Worm (Caenorhabditis elegans): Measurements from ENCODE around the gene F13A2.10.

- TF ChIP-seq ztf-29 (GFP tag; IDR thresholded peaks at IDR 0.05) (no peak), klf-2 (GFP tag; conservative IDR thresholded peaks at IDR 0.05) (no peak), flt-1 (GFP tag; IDR thresholded peaks at IDR 0.05) (no peak), cog-1 (tag; optimal IDR thresholded peaks at IDR 0.05) (no peak)
Observed at ce11 chrV:4339479-4339878, 46.6 kb downstream of the F13A2.10 start.
